Fruit fly (Drosophila melanogaster): ENCODE data around the gene CG31917.

The CG31917 gene

DNA sequence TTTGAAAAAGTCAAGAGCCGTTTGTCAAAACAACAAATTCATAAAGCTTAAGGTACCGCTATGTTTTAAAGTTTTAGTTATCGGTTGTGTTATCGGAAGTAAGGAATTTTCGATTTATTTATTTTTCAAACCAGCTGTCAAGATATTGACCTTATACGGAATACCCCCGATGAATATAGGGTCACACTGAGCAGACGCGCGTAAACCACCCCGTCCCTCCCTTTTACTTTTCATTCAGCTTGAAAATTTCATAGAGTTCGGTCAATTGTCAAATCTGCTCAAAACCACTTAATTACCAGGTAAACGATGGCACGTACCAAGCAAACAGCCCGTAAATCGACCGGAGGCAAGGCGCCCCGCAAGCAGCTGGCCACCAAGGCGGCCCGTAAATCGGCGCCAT, 44.3 kb upstream of the CG31917 start, which contains the start of the genes CG14036 and His3.3A (continued):
- no peak for TF ChIP-seq CG14441 (GFP tag; IDR thresholded peaks at IDR 0.05)
- TF ChIP-seq CG10543 (GFP tag; optimal IDR thresholded peaks at IDR 0.05): no peak
- TF ChIP-seq Atf6 (GFP tag; IDR thresholded peaks at IDR 0.05): no peak
- TF ChIP-seq CG33557 (GFP tag; optimal IDR thresholded peaks at IDR 0.05): no peak
- no peak for TF ChIP-seq Hmx (GFP tag; optimal IDR thresholded peaks at IDR 0.05)
- no peak for TF ChIP-seq ara (GFP tag; IDR thresholded peaks at IDR 0.05)
- no peak for TF ChIP-seq CG18764 (GFP tag; optimal IDR thresholded peaks at IDR 0.05)
- TF ChIP-seq chn (GFP tag; optimal IDR thresholded peaks at IDR 0.05): no peak
- no peak for TF ChIP-seq sim (GFP tag; IDR thresholded peaks at IDR 0.05)
- TF ChIP-seq Sry-β (GFP tag; optimal IDR thresholded peaks at IDR 0.05): peak; percentile 1
- peak; percentile 52; the same call in 2 of the 3 replicates for TF ChIP-seq zen2 (GFP tag; IDR thresholded peaks at IDR 0.05; ENCODE audit: partially characterized antibody)
- no peak for TF ChIP-seq Rx (GFP tag; IDR thresholded peaks at IDR 0.05)
- peak; percentile 11 for TF ChIP-seq dmrt11E (tag; optimal IDR thresholded peaks at IDR 0.05)
- TF ChIP-seq Ets97D (GFP tag; optimal IDR thresholded peaks at IDR 0.05): peak; percentile 81
- TF ChIP-seq Tbp (GFP tag; optimal IDR thresholded peaks at IDR 0.05): no peak
- no peak for TF ChIP-seq CG18599 (GFP tag; optimal IDR thresholded peaks at IDR 0.05)
- peak; percentile 23 for TF ChIP-seq CG15601 (tag; optimal IDR thresholded peaks at IDR 0.05)
- TF ChIP-seq ase (GFP tag; IDR thresholded peaks at IDR 0.05): no peak
- no peak for TF ChIP-seq Camta (GFP tag; optimal IDR thresholded peaks at IDR 0.05)
- no peak for TF ChIP-seq CG6175 (GFP tag; IDR thresholded peaks at IDR 0.05)
- TF ChIP-seq trh (GFP tag; optimal IDR thresholded peaks at IDR 0.05): no peak
- TF ChIP-seq Dp (GFP tag; optimal IDR thresholded peaks at IDR 0.05): peak; percentile 88
- TF ChIP-seq pnt (GFP tag; optimal IDR thresholded peaks at IDR 0.05): no peak
- TF ChIP-seq croc (GFP tag; conservative IDR thresholded peaks at IDR 0.05): no peak
- no peak for TF ChIP-seq CG10462 (GFP tag; optimal IDR thresholded peaks at IDR 0.05)
- no peak for TF ChIP-seq bowl (GFP tag; IDR thresholded peaks at IDR 0.05)
- peak; percentile 42 for TF ChIP-seq Rfx (GFP tag; IDR thresholded peaks at IDR 0.05)
- TF ChIP-seq CG11696 (GFP tag; IDR thresholded peaks at IDR 0.05): no peak
- no peak for TF ChIP-seq Abd-B (GFP tag; optimal IDR thresholded peaks at IDR 0.05)
- TF ChIP-seq grn (GFP tag; optimal IDR thresholded peaks at IDR 0.05): no peak
- no peak for TF ChIP-seq D (optimal IDR thresholded peaks at IDR 0.05)
- TF ChIP-seq D (GFP tag; optimal IDR thresholded peaks at IDR 0.05): no peak
- peak; percentile 42 for TF ChIP-seq CG10431 (GFP tag; optimal IDR thresholded peaks at IDR 0.05)
- peak; percentile 92 for TF ChIP-seq CG30020 (tag; optimal IDR thresholded peaks at IDR 0.05)
- TF ChIP-seq Oaz (GFP tag; IDR thresholded peaks at IDR 0.05): no peak
- TF ChIP-seq bsh (GFP tag; optimal IDR thresholded peaks at IDR 0.05): no peak
- TF ChIP-seq CG17568 (GFP tag; optimal IDR thresholded peaks at IDR 0.05): no peak
- no peak for TF ChIP-seq Elba2 (GFP tag; optimal IDR thresholded peaks at IDR 0.05)
- peak; percentile 96 for TF ChIP-seq pzg (GFP tag; optimal IDR thresholded peaks at IDR 0.05)
- no peak for TF ChIP-seq CG14050 (GFP tag; IDR thresholded peaks at IDR 0.05)
- TF ChIP-seq BEAF-32 (GFP tag; optimal IDR thresholded peaks at IDR 0.05): peak; percentile 59
- TF ChIP-seq peb (GFP tag; IDR thresholded peaks at IDR 0.05): no peak
- TF ChIP-seq Med (GFP tag): peak; percentile 87
- no peak for TF ChIP-seq cwo (GFP tag; optimal IDR thresholded peaks at IDR 0.05)
- TF ChIP-seq ranshi (GFP tag; IDR thresholded peaks at IDR 0.05): no peak
- TF ChIP-seq MTF-1 (GFP tag; optimal IDR thresholded peaks at IDR 0.05; ENCODE audit: borderline replicate concordance): no peak
- peak; percentile 74 for TF ChIP-seq ssp (GFP tag; IDR thresholded peaks at IDR 0.05)
- TF ChIP-seq CG7271 (tag; optimal IDR thresholded peaks at IDR 0.05): no peak
- TF ChIP-seq CG32772 (GFP tag; IDR thresholded peaks at IDR 0.05): no peak
- TF ChIP-seq D19A (tag; optimal IDR thresholded peaks at IDR 0.05): no peak
- TF ChIP-seq CG4730 (GFP tag; IDR thresholded peaks at IDR 0.05): no peak
- TF ChIP-seq Ptx1 (GFP tag; IDR thresholded peaks at IDR 0.05): no peak

Data from whole organism, embryonic.